Worm (Caenorhabditis elegans) whole organism, young adult: Measurements from ENCODE around the gene pkc-1.

Source experiments
- C06A6.2 ChIP-seq: fragments of 200-800 bp; sonication (Bioruptor generic); conservative IDR thresholded peaks from 2 replicates; pipeline ENCODE4 v1.3.6; 2022; ENCODE audit warnings: missing genetic modification characterization, missing compliant biosample characterization
- C17E4.6 ChIP-seq: fragments of 200-800 bp; sonication (Bioruptor generic); IDR thresholded peaks from 2 replicates; pipeline ENCODE4 v1.3.6; 2022; ENCODE audit warnings: missing genetic modification reagents, missing genetic modification characterization, missing compliant biosample characterization
- F57A8.1 ChIP-seq: fragments of 200-800 bp; sonication (Bioruptor generic); optimal IDR thresholded peaks from 2 replicates; lab custom pipeline; 2018; ENCODE audit warnings: mild to moderate bottlenecking, missing genetic modification characterization, moderate library complexity, missing compliant biosample characterization
- F57C9.4 ChIP-seq: sonication (generic microtip); optimal IDR thresholded peaks from 2 replicates; lab custom pipeline; 2017; ENCODE audit warnings: mild to moderate bottlenecking, missing genetic modification characterization, missing compliant biosample characterization
- T07F8.4 ChIP-seq: sonication (generic microtip); optimal IDR thresholded peaks from 2 replicates; lab custom pipeline; 2016; ENCODE audit warnings: mild to moderate bottlenecking, missing genetic modification characterization, moderate library complexity, missing compliant biosample characterization
- Y53F4B.3 ChIP-seq: fragments of 200-800 bp; sonication (Bioruptor generic); IDR thresholded peaks from 2 replicates; pipeline ENCODE4 v1.3.6; 2022; ENCODE audit warnings: missing genetic modification reagents, missing genetic modification characterization, missing compliant biosample characterization
- Y53G8AR.9 ChIP-seq: fragments of 200-800 bp; sonication (Bioruptor generic); conservative IDR thresholded peaks from 2 replicates; pipeline ENCODE4 v1.3.6; 2022; ENCODE audit warnings: missing genetic modification reagents, missing genetic modification characterization, missing compliant biosample characterization
- Y67H2A.10 ChIP-seq: fragments of 200-800 bp; sonication (Bioruptor generic); conservative IDR thresholded peaks from 2 replicates; pipeline ENCODE4 v1.3.6; 2022; ENCODE audit warnings: missing genetic modification reagents, missing genetic modification characterization, missing compliant biosample characterization
- Y79H2A.3 ChIP-seq: fragments of 200-800 bp; sonication (Bioruptor generic); conservative IDR thresholded peaks from 2 replicates; pipeline ENCODE4 v1.3.6; 2022; ENCODE audit warnings: missing genetic modification reagents, missing genetic modification characterization, missing compliant biosample characterization
- aptf-2 ChIP-seq: fragments of 200-800 bp; sonication (Bioruptor generic); conservative IDR thresholded peaks from 2 replicates; pipeline ENCODE4 v1.3.6; 2022; ENCODE audit warnings: missing genetic modification reagents, missing genetic modification characterization, missing compliant biosample characterization
- athp-1 ChIP-seq: sonication (generic microtip); optimal IDR thresholded peaks from 2 replicates; lab custom pipeline; 2017; ENCODE audit warnings: mild to moderate bottlenecking, missing genetic modification characterization, missing compliant biosample characterization
- attf-6 ChIP-seq: fragments of 200-800 bp; sonication (Bioruptor generic); IDR thresholded peaks from 2 replicates; pipeline ENCODE4 v1.3.6; 2022; ENCODE audit warnings: missing genetic modification reagents, missing genetic modification characterization, missing compliant biosample characterization
- bed-2 ChIP-seq: fragments of 200-800 bp; sonication (Bioruptor generic); IDR thresholded peaks from 2 replicates; pipeline ENCODE4 v1.3.6; 2022; ENCODE audit warnings: missing genetic modification reagents, missing genetic modification characterization, missing compliant biosample characterization
- ccch-3 ChIP-seq: fragments of 200-800 bp; sonication (Bioruptor generic); optimal IDR thresholded peaks from 2 replicates; lab custom pipeline; 2018; ENCODE audit warnings: mild to moderate bottlenecking, missing genetic modification characterization, missing compliant biosample characterization
- ceh-100 ChIP-seq: fragments of 200-800 bp; sonication (Bioruptor generic); IDR thresholded peaks from 2 replicates; pipeline ENCODE4 v1.3.6; 2022; ENCODE audit warnings: missing genetic modification reagents, missing genetic modification characterization, missing compliant biosample characterization
- ceh-27 ChIP-seq: fragments of 200-800 bp; sonication (Bioruptor generic); optimal IDR thresholded peaks from 2 replicates; lab custom pipeline; 2018; ENCODE audit warnings: mild to moderate bottlenecking, missing genetic modification characterization, moderate library complexity, missing compliant biosample characterization
- ceh-79 ChIP-seq: sonication (generic microtip); optimal IDR thresholded peaks from 2 replicates; lab custom pipeline; 2017; ENCODE audit warnings: mild to moderate bottlenecking, missing genetic modification characterization, missing compliant biosample characterization
- dpff-1 ChIP-seq: sonication (generic microtip); optimal IDR thresholded peaks from 2 replicates; lab custom pipeline; 2017; ENCODE audit warnings: mild to moderate bottlenecking, missing genetic modification characterization, missing compliant biosample characterization
- dpl-1 ChIP-seq: fragments of 150-350 bp; optimal IDR thresholded peaks from 2 replicates; lab custom pipeline; 2014; ENCODE audit warnings: missing biosample characterization, missing genetic modification reagents, missing genetic modification characterization
- egl-18 ChIP-seq: fragments of 200-800 bp; sonication (Bioruptor generic); IDR thresholded peaks from 2 replicates; pipeline ENCODE4 v1.3.6; 2022; ENCODE audit warnings: missing genetic modification reagents, missing genetic modification characterization, missing compliant biosample characterization
- ekl-4 ChIP-seq: fragments of 200-800 bp; sonication (Bioruptor generic); IDR thresholded peaks from 2 replicates; pipeline ENCODE4 v1.3.6; 2022; ENCODE audit warnings: missing genetic modification reagents, missing genetic modification characterization, missing compliant biosample characterization
- ets-4 ChIP-seq: fragments of 200-800 bp; sonication (Bioruptor generic); optimal IDR thresholded peaks from 2 replicates; lab custom pipeline; 2018; ENCODE audit warnings: mild to moderate bottlenecking, missing genetic modification characterization, missing compliant biosample characterization
- hlh-12 ChIP-seq: sonication (generic microtip); optimal IDR thresholded peaks from 2 replicates; lab custom pipeline; 2016; ENCODE audit warnings: missing genetic modification characterization, missing compliant biosample characterization
- hmg-20 ChIP-seq: fragments of 200-800 bp; sonication (Bioruptor generic); IDR thresholded peaks from 2 replicates; pipeline ENCODE4 v1.3.6; 2022; ENCODE audit warnings: missing genetic modification reagents, missing genetic modification characterization, missing compliant biosample characterization
- let-607 ChIP-seq, 2 experiments: fragments of 200-800 bp in 1 of 2; sonication (Bioruptor generic) in 1 of 2; sonication (generic microtip) in 1 of 2; optimal IDR thresholded peaks; 2 replicates each; lab custom pipeline; 2016 to 2018; ENCODE audit warnings: mild to moderate bottlenecking in 2 of 2, missing compliant biosample characterization in 2 of 2, missing genetic modification characterization in 2 of 2, moderate library complexity in 2 of 2, missing genotype in 1 of 2
- lin-40 ChIP-seq: sonication (generic microtip); optimal IDR thresholded peaks from 2 replicates; lab custom pipeline; 2016; ENCODE audit warnings: missing genetic modification characterization, mild to moderate bottlenecking, missing compliant biosample characterization, missing genotype, missing genetic modification reagents
- lin-54 ChIP-seq: fragments of 200-800 bp; sonication (Bioruptor generic); optimal IDR thresholded peaks from 2 replicates; lab custom pipeline; 2018; ENCODE audit warnings: mild to moderate bottlenecking, missing genetic modification characterization, missing compliant biosample characterization
- madf-10 ChIP-seq: sonication (generic microtip); optimal IDR thresholded peaks from 2 replicates; lab custom pipeline; 2016; ENCODE audit warnings: mild to moderate bottlenecking, missing genetic modification characterization, missing compliant biosample characterization
- madf-6 ChIP-seq: fragments of 200-800 bp; sonication (Bioruptor generic); IDR thresholded peaks from 2 replicates; pipeline ENCODE4 v1.3.6; 2022; ENCODE audit warnings: missing genetic modification reagents, missing genetic modification characterization, missing compliant biosample characterization
- madf-8 ChIP-seq: fragments of 200-800 bp; sonication (Bioruptor generic); conservative IDR thresholded peaks from 2 replicates; pipeline ENCODE4 v1.3.6; 2022; ENCODE audit warnings: missing genetic modification reagents, missing genetic modification characterization, missing compliant biosample characterization
- mes-4 ChIP-seq: sonication (generic microtip); optimal IDR thresholded peaks from 2 replicates; lab custom pipeline; 2016; ENCODE audit warnings: missing genotype, missing genetic modification characterization, missing compliant biosample characterization
- nfyb-1 ChIP-seq: fragments of 200-800 bp; sonication (Bioruptor generic); IDR thresholded peaks from 2 replicates; pipeline ENCODE4 v1.3.6; 2022; ENCODE audit warnings: missing genetic modification reagents, missing genetic modification characterization, missing compliant biosample characterization
- nhr-80 ChIP-seq: sonication (generic microtip); optimal IDR thresholded peaks from 2 replicates; lab custom pipeline; 2016; ENCODE audit warnings: missing genetic modification characterization, missing compliant biosample characterization
- nhr-90 ChIP-seq: sonication (generic microtip); optimal IDR thresholded peaks from 2 replicates; lab custom pipeline; 2016; ENCODE audit warnings: missing genotype, mild to moderate bottlenecking, missing genetic modification characterization, missing compliant biosample characterization
- pbrm-1 ChIP-seq: fragments of 200-800 bp; sonication (Bioruptor generic); IDR thresholded peaks from 2 replicates; pipeline ENCODE4 v1.3.6; 2022; ENCODE audit warnings: missing genetic modification reagents, missing genetic modification characterization, missing compliant biosample characterization
- repo-1 ChIP-seq: sonication (generic microtip); optimal IDR thresholded peaks from 2 replicates; lab custom pipeline; 2017; ENCODE audit warnings: mild to moderate bottlenecking, missing genetic modification characterization, missing compliant biosample characterization
- sdz-38 ChIP-seq: sonication (generic microtip); optimal IDR thresholded peaks from 2 replicates; lab custom pipeline; 2016; ENCODE audit warnings: missing genotype, missing genetic modification characterization, missing compliant biosample characterization
- snpc-1.1 ChIP-seq: sonication (generic microtip); optimal IDR thresholded peaks from 2 replicates; lab custom pipeline; 2017; ENCODE audit warnings: missing genetic modification characterization, mild to moderate bottlenecking, missing compliant biosample characterization, antibody characterized with exemption, moderate library complexity, missing genotype, missing genetic modification reagents; ENCODE audit not compliant: insufficient read depth
- snpc-3.4 ChIP-seq: sonication (generic microtip); optimal IDR thresholded peaks from 2 replicates; lab custom pipeline; 2017; ENCODE audit warnings: missing genetic modification characterization, mild to moderate bottlenecking, missing compliant biosample characterization, antibody characterized with exemption, moderate library complexity, missing genotype, missing genetic modification reagents
- snpc-4 ChIP-seq, 5 experiments: fragments of 150-350 bp in 1 of 5; sonication (generic microtip) in 4 of 5; optimal IDR thresholded peaks; 2 replicates each; lab custom pipeline; 2014 to 2018; ENCODE audit warnings: missing genetic modification characterization in 5 of 5, missing biosample characterization in 3 of 5, antibody characterized with exemption in 2 of 5, mild to moderate bottlenecking in 2 of 5, missing compliant biosample characterization in 2 of 5, missing genotype in 2 of 5, moderate library complexity in 2 of 5, missing genetic modification reagents in 1 of 5
- somi-1 ChIP-seq: fragments of 200-800 bp; sonication (Bioruptor generic); optimal IDR thresholded peaks from 2 replicates; lab custom pipeline; 2018; ENCODE audit warnings: mild to moderate bottlenecking, missing genetic modification characterization, missing compliant biosample characterization
- tbp1 ChIP-seq: fragments of 200-800 bp; sonication (Bioruptor generic); optimal IDR thresholded peaks from 2 replicates; lab custom pipeline; 2018; ENCODE audit warnings: mild to moderate bottlenecking, missing genetic modification characterization, missing compliant biosample characterization
- unc-130 ChIP-seq: sonication (generic microtip); optimal IDR thresholded peaks from 2 replicates; lab custom pipeline; 2016; ENCODE audit warnings: missing genetic modification reagents, missing genetic modification characterization, missing compliant biosample characterization
- xnd-1 ChIP-seq: sonication (generic microtip); optimal IDR thresholded peaks from 2 replicates; lab custom pipeline; 2016; ENCODE audit warnings: missing genotype, missing genetic modification reagents, missing genetic modification characterization, missing compliant biosample characterization
- ztf-18 ChIP-seq: sonication (generic microtip); optimal IDR thresholded peaks from 2 replicates; lab custom pipeline; 2016; ENCODE audit warnings: missing genotype, mild to moderate bottlenecking, missing genetic modification characterization, missing compliant biosample characterization
- ztf-22 ChIP-seq: fragments of 200-800 bp; sonication (Bioruptor generic); optimal IDR thresholded peaks from 2 replicates; lab custom pipeline; 2018; ENCODE audit warnings: mild to moderate bottlenecking, missing genetic modification characterization, moderate library complexity, missing compliant biosample characterization
- ztf-3 ChIP-seq: fragments of 200-800 bp; sonication (Bioruptor generic); optimal IDR thresholded peaks from 2 replicates; lab custom pipeline; 2018; ENCODE audit warnings: mild to moderate bottlenecking, missing genetic modification characterization, missing compliant biosample characterization

Gene pkc-1

ce11 chrV:11990511-11991127 is 41.3 kb downstream of the pkc-1 start (continued):
- TF ChIP-seq ztf-18 (tag; lab: Kevin White, UChicago) (no peak), F57C9.4 (tag; lab: Kevin White, UChicago) (no peak), hmg-20 (GFP tag; lab: Robert Waterston, UW) (0 out of 2 replicates have a peak, but pooled peaks have one; percentile 14), madf-10 (tag; lab: Kevin White, UChicago) (no peak), tbp1 (GFP tag; lab: Kevin White, UChicago) (peak; percentile 6), ceh-27 (GFP tag; lab: Kevin White, UChicago) (no peak), unc-130 (GFP tag; lab: Kevin White, UChicago) (no peak), athp-1 (tag; lab: Kevin White, UChicago) (no peak), dpl-1 (GFP tag; lab: Kevin White, UChicago) (no peak), egl-18 (GFP tag; lab: Robert Waterston, UW) (no peak), Y53F4B.3 (GFP tag; lab: Robert Waterston, UW) (0 out of 2 replicates have a peak, but pooled peaks have one; percentile 6), nfyb-1 (no peak), ccch-3 (no peak), ztf-22 (GFP tag; lab: Kevin White, UChicago) (no peak), Y67H2A.10 (GFP tag; lab: Robert Waterston, UW) (no peak), T07F8.4 (tag; lab: Kevin White, UChicago) (no peak), mes-4 (tag; lab: Kevin White, UChicago) (no peak), lin-40 (tag; lab: Kevin White, UChicago) (no peak), pbrm-1 (GFP tag; lab: Robert Waterston, UW) (0 out of 2 replicates have a peak, but pooled peaks have one; percentile 36), madf-8 (GFP tag; lab: Robert Waterston, UW) (no peak), ceh-79 (no peak), snpc-1.1 (no peak), ceh-100 (GFP tag; lab: Robert Waterston, UW) (no peak), F57A8.1 (GFP tag; lab: Kevin White, UChicago) (no peak), C17E4.6 (GFP tag; lab: Robert Waterston, UW) (peak; percentile 48; the same call in 1 of the 2 replicates), Y53G8AR.9 (GFP tag; lab: Robert Waterston, UW) (0 out of 2 replicates have a peak, but pooled peaks have one; percentile 23), nhr-80 (tag; lab: Kevin White, UChicago) (no peak), sdz-38 (tag; lab: Kevin White, UChicago) (no peak), snpc-3.4 (no peak), bed-2 (GFP tag; lab: Robert Waterston, UW) (no peak), nhr-90 (no peak), lin-54 (GFP tag; lab: Kevin White, UChicago) (no peak), repo-1 (peak; percentile 5), hlh-12 (tag; lab: Kevin White, UChicago) (no peak), C06A6.2 (GFP tag; lab: Robert Waterston, UW) (no peak), xnd-1 (tag; lab: Kevin White, UChicago) (no peak), attf-6 (GFP tag; lab: Robert Waterston, UW) (0 out of 2 replicates have a peak, but pooled peaks have one; percentile 17), ets-4 (no peak), Y79H2A.3 (GFP tag; lab: Robert Waterston, UW) (peak; percentile 51; the same call in 1 of the 2 replicates), madf-6 (GFP tag; lab: Robert Waterston, UW) (peak; percentile 27; the same call in 1 of the 2 replicates), ekl-4 (GFP tag; lab: Robert Waterston, UW) (peak; percentile 59), dpff-1 (tag; lab: Kevin White, UChicago) (no peak), snpc-4 (GFP tag; optimal IDR thresholded peaks at IDR 0.05; lab: Kevin White, UChicago) (no peak), snpc-4 (tag; optimal IDR thresholded peaks at IDR 0.05; lab: Kevin White, UChicago) (peak in 2 of 4 experiments; percentile 35 to 53), let-607 (tag; optimal IDR thresholded peaks at IDR 0.05; lab: Kevin White, UChicago) (no peak), aptf-2 (GFP tag; lab: Robert Waterston, UW) (no peak), somi-1 (GFP tag; lab: Kevin White, UChicago) (no peak), ztf-3 (GFP tag; lab: Kevin White, UChicago) (no peak)
